Fruit fly (Drosophila melanogaster): ENCODE results near the gene TRAM.

Gene TRAM

DNA sequence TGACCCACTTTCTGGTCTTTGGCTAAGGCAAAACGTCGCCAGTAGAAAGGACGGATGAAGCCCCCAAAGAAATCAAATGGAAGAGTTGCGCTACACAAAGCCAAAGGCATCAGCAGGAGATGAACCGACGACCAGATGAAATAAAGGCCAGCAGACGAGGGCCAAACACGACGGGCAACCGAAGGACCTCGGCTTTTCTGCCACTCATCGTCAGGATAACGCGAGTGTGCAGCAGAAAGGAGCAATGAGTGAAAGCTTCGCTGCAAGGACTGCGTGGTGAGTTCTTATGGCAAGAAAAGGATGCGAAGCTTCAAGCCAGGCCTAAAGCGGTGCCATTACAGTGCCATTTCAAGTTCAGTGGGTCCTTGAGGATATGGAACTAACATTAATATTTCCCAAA, 50.9 kb downstream of the TRAM start:
- TF ChIP-seq pan (optimal IDR thresholded peaks at IDR 0.05) = no peak
- TF ChIP-seq Dll (optimal IDR thresholded peaks at IDR 0.05) = no peak
- no peak for TF ChIP-seq usp (GFP tag; optimal IDR thresholded peaks at IDR 0.05)
- no peak for TF ChIP-seq EcR (GFP tag; optimal IDR thresholded peaks at IDR 0.05)
- no peak for TF ChIP-seq CG8478 (optimal IDR thresholded peaks at IDR 0.05)
- TF ChIP-seq psq (optimal IDR thresholded peaks at IDR 0.05) = no peak
